Worm (Caenorhabditis elegans): ENCODE measurements around the gene ddx-23.

The ddx-23 gene

DNA sequence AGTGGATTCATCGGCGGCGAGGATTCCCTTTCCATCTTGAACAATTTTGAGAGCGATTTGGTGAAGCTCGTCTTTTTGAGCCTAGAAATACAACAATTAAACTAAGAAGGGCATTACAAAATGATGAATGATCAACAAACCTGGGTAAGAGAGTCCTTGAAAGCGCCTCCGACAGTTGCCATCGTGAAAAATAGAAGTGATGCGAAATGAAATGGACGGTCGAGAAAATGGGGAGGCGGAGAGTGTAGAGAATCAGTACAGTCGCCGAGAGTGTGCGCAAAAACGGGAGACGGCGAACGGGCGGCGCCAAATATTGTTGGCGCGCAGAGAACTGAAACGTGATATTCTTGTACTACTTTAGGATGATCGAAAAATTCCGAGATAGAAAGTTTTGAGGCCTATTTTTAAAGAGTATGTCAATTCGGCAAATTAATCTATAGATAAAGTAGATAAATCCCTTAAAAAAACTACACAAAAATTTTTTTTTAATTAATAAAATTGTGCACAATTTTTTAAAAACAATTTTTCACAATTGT lies 23.1 kb upstream of the ddx-23 start, which contains the start of gene aldo-2 (continued):
- TF ChIP-seq efl-1 (GFP tag; optimal IDR thresholded peaks at IDR 0.05) = peak; percentile 97
- peak; percentile 41; the same call in 1 of the 2 replicates for TF ChIP-seq attf-6 (GFP tag; IDR thresholded peaks at IDR 0.05)
- peak; percentile 36 for TF ChIP-seq athp-1 (tag; optimal IDR thresholded peaks at IDR 0.05)
- no peak for TF ChIP-seq Y53F4B.3 (GFP tag; IDR thresholded peaks at IDR 0.05)
- TF ChIP-seq F49E8.2 (tag; optimal IDR thresholded peaks at IDR 0.05; ENCODE audit: insufficient read depth) = peak; percentile 15
- TF ChIP-seq D2030.7 (GFP tag; IDR thresholded peaks at IDR 0.05) = peak; percentile 93
- peak; percentile 92 for TF ChIP-seq Y95B8A.8 (GFP tag; IDR thresholded peaks at IDR 0.05)
- no peak for TF ChIP-seq akir-1 (GFP tag; optimal IDR thresholded peaks at IDR 0.05)
- no peak for TF ChIP-seq mes-4 (tag; optimal IDR thresholded peaks at IDR 0.05)
- peak; percentile 39 for TF ChIP-seq zim-3 (tag; optimal IDR thresholded peaks at IDR 0.05)
- no peak for TF ChIP-seq attf-3 (GFP tag; conservative IDR thresholded peaks at IDR 0.05)
- TF ChIP-seq K11D2.4 (GFP tag; IDR thresholded peaks at IDR 0.05) = no peak
- no peak for TF ChIP-seq F39B2.1 (GFP tag; IDR thresholded peaks at IDR 0.05)
- peak; percentile 69 for TF ChIP-seq mcd-1 (GFP tag; IDR thresholded peaks at IDR 0.05)
- TF ChIP-seq Y79H2A.3 (GFP tag; conservative IDR thresholded peaks at IDR 0.05) = peak; percentile 75
- TF ChIP-seq pbrm-1 (GFP tag; IDR thresholded peaks at IDR 0.05) = peak; percentile 56; the same call in 1 of the 2 replicates
- no peak for TF ChIP-seq ceh-58 (GFP tag; IDR thresholded peaks at IDR 0.05)
- TF ChIP-seq nfya-1 (tag; optimal IDR thresholded peaks at IDR 0.05; ENCODE audit: borderline replicate concordance, insufficient read depth) = no peak
- TF ChIP-seq ceh-27 (GFP tag; optimal IDR thresholded peaks at IDR 0.05) = peak; percentile 42
- no peak for TF ChIP-seq cebp-1 (GFP tag; IDR thresholded peaks at IDR 0.05)
- TF ChIP-seq cebp-1 (tag; optimal IDR thresholded peaks at IDR 0.05) = peak; percentile 42
- TF ChIP-seq F57C9.4 (tag; optimal IDR thresholded peaks at IDR 0.05) = no peak
- no peak for TF ChIP-seq K12H6.12 (tag; optimal IDR thresholded peaks at IDR 0.05)
- no peak for TF ChIP-seq rpc-1 (optimal IDR thresholded peaks at IDR 0.05)
- TF ChIP-seq rpc-1 (tag; optimal IDR thresholded peaks at IDR 0.05) = no peak
- TF ChIP-seq ZK185.1 (tag; optimal IDR thresholded peaks at IDR 0.05; ENCODE audit: poor library complexity, severe bottlenecking) = peak; percentile 40
- peak; percentile 53 for TF ChIP-seq ama-1 (optimal IDR thresholded peaks at IDR 0.05)
- peak in 1 of 2 experiments; percentile 15 for TF ChIP-seq ama-1 (GFP tag; optimal IDR thresholded peaks at IDR 0.05)
- no peak for TF ChIP-seq ets-4 (GFP tag; optimal IDR thresholded peaks at IDR 0.05)
- TF ChIP-seq tlf-1 (GFP tag; optimal IDR thresholded peaks at IDR 0.05) = peak; percentile 84
- no peak for TF ChIP-seq snpc-1.1 (tag; optimal IDR thresholded peaks at IDR 0.05; ENCODE audit: insufficient read depth)
- TF ChIP-seq xnd-1 (tag; optimal IDR thresholded peaks at IDR 0.05) = peak; percentile 92
- TF ChIP-seq snpc-4 (GFP tag; optimal IDR thresholded peaks at IDR 0.05) = no peak
- TF ChIP-seq snpc-4 (tag; optimal IDR thresholded peaks at IDR 0.05) = peak in 2 of 4 experiments; percentile 39 to 42
- TF ChIP-seq hrde-1 (tag; optimal IDR thresholded peaks at IDR 0.05; ENCODE audit: borderline replicate concordance) = no peak
- no peak for TF ChIP-seq ccch-3 (GFP tag; optimal IDR thresholded peaks at IDR 0.05)
- TF ChIP-seq unc-130 (GFP tag; optimal IDR thresholded peaks at IDR 0.05) = peak; percentile 67
- peak; percentile 86 for TF ChIP-seq dpl-1 (GFP tag; optimal IDR thresholded peaks at IDR 0.05)
- TF ChIP-seq let-526 (GFP tag; IDR thresholded peaks at IDR 0.05) = no peak
- TF ChIP-seq C17E4.6 (GFP tag; IDR thresholded peaks at IDR 0.05) = peak; percentile 84
- no peak for TF ChIP-seq ztf-22 (GFP tag; optimal IDR thresholded peaks at IDR 0.05)
- peak; percentile 69 for TF ChIP-seq Y67H2A.10 (GFP tag; conservative IDR thresholded peaks at IDR 0.05)
- TF ChIP-seq ceh-91 (GFP tag; IDR thresholded peaks at IDR 0.05) = peak; percentile 94
- peak; percentile 97 for TF ChIP-seq madf-8 (GFP tag; conservative IDR thresholded peaks at IDR 0.05)
- TF ChIP-seq sea-2 (GFP tag; IDR thresholded peaks at IDR 0.05) = no peak
- TF ChIP-seq ztf-6 (GFP tag; IDR thresholded peaks at IDR 0.05) = 0 out of 2 replicates have a peak, but pooled peaks have one; percentile 22
- TF ChIP-seq B0336.3 (GFP tag; IDR thresholded peaks at IDR 0.05) = 0 out of 2 replicates have a peak, but pooled peaks have one; percentile 58
- no peak for TF ChIP-seq lsy-27 (tag; optimal IDR thresholded peaks at IDR 0.05; ENCODE audit: borderline replicate concordance, insufficient read depth)

Data from whole organism, young adult.